Worm (Caenorhabditis elegans) whole organism, L4 larva: Measurements from ENCODE around the gene gpx-2.

Source experiments
- F10B5.3 ChIP-seq: sonication (generic microtip); optimal IDR thresholded peaks from 2 replicates; lab custom pipeline; 2016; ENCODE audit warnings: mild to moderate bottlenecking, missing genetic modification characterization, missing compliant biosample characterization
- F44E2.7 ChIP-seq: fragments of 200-800 bp; sonication (Bioruptor generic); IDR thresholded peaks from 2 replicates; pipeline ENCODE4 v2.1.2; 2022; ENCODE audit warnings: missing genetic modification characterization, missing compliant biosample characterization
- F49E8.2 ChIP-seq: sonication (generic microtip); optimal IDR thresholded peaks from 2 replicates; lab custom pipeline; 2016; ENCODE audit warnings: missing compliant biosample characterization, mild to moderate bottlenecking, missing genetic modification characterization, borderline replicate concordance
- Y48G9A.11 ChIP-seq: fragments of 200-800 bp; sonication (Bioruptor generic); IDR thresholded peaks from 2 replicates; pipeline ENCODE4 v1.3.6; 2022; ENCODE audit warnings: missing genetic modification reagents, missing genetic modification characterization, missing compliant biosample characterization
- aha-1 ChIP-seq: fragments of 150-350 bp; peaks from one replicate; lab custom pipeline; 2014; ENCODE audit warnings: missing biosample characterization, missing genetic modification characterization
- aly-2 ChIP-seq: sonication (generic microtip); optimal IDR thresholded peaks from 2 replicates; lab custom pipeline; 2018; ENCODE audit warnings: missing biosample characterization, missing genetic modification characterization
- ceh-44 ChIP-seq: fragments of 200-800 bp; sonication (Bioruptor generic); IDR thresholded peaks from 2 replicates; pipeline ENCODE4 v1.3.6; 2022; ENCODE audit warnings: missing genetic modification reagents, missing genetic modification characterization, missing compliant biosample characterization
- ctbp-1 ChIP-seq: fragments of 200-800 bp; sonication (Bioruptor generic); IDR thresholded peaks from 2 replicates; pipeline ENCODE4 v1.3.6; 2022; ENCODE audit warnings: missing genetic modification reagents, missing genetic modification characterization, missing compliant biosample characterization
- daf-19 ChIP-seq: fragments of 200-800 bp; sonication (Bioruptor generic); conservative IDR thresholded peaks from 2 replicates; pipeline ENCODE4 v1.3.6; 2022; ENCODE audit warnings: missing genetic modification characterization, missing compliant biosample characterization
- daf-8 ChIP-seq: fragments of 200-800 bp; sonication (Bioruptor generic); IDR thresholded peaks from 2 replicates; pipeline ENCODE4 v1.3.6; 2022; ENCODE audit warnings: missing genetic modification characterization, missing compliant biosample characterization
- dmd-8 ChIP-seq: fragments of 200-800 bp; sonication (Bioruptor generic); IDR thresholded peaks from 2 replicates; pipeline ENCODE4 v1.3.6; 2022; ENCODE audit warnings: missing genetic modification characterization, missing compliant biosample characterization
- fkh-10 ChIP-seq: fragments of 150-350 bp; optimal IDR thresholded peaks from 2 replicates; lab custom pipeline; 2014; ENCODE audit warnings: missing biosample characterization, missing genetic modification reagents, missing genetic modification characterization
- fos-1 ChIP-seq: fragments of 150-350 bp; optimal IDR thresholded peaks from 2 replicates; lab custom pipeline; 2014; ENCODE audit warnings: missing biosample characterization, missing genetic modification characterization
- hif-1 ChIP-seq, 2 experiments: sonication (generic microtip); optimal IDR thresholded peaks; 2 replicates each; lab custom pipeline; 2016 to 2017; ENCODE audit warnings: missing compliant biosample characterization in 2 of 2, missing genetic modification characterization in 2 of 2, missing genetic modification reagents in 2 of 2, missing genotype in 2 of 2, mild to moderate bottlenecking in 1 of 2
- hlh-11 ChIP-seq: fragments of 200-800 bp; sonication (Bioruptor generic); optimal IDR thresholded peaks from 2 replicates; lab custom pipeline; 2018; ENCODE audit warnings: mild to moderate bottlenecking, missing genetic modification characterization, missing compliant biosample characterization
- hlh-30 ChIP-seq: sonication (generic microtip); optimal IDR thresholded peaks from 2 replicates; lab custom pipeline; 2017; ENCODE audit warnings: antibody characterized with exemption, mild to moderate bottlenecking, missing genetic modification characterization, missing compliant biosample characterization; ENCODE audit not compliant: insufficient read depth
- hmg-1.1 ChIP-seq: fragments of 200-800 bp; sonication (Bioruptor generic); IDR thresholded peaks from 2 replicates; pipeline ENCODE4 v1.3.6; 2022; ENCODE audit warnings: missing genetic modification reagents, missing genetic modification characterization, missing compliant biosample characterization
- lin-13 ChIP-seq: fragments of 150-350 bp; optimal IDR thresholded peaks from 2 replicates; lab custom pipeline; 2014; ENCODE audit warnings: missing biosample characterization, missing genetic modification reagents, missing genetic modification characterization
- lsy-2 ChIP-seq, 2 experiments: fragments of 150-350 bp in 1 of 2; sonication (generic microtip) in 1 of 2; optimal IDR thresholded peaks; 2 replicates each; lab custom pipeline; 2014 to 2017; ENCODE audit warnings: missing biosample characterization in 2 of 2, missing genetic modification characterization in 2 of 2
- mdl-1 ChIP-seq, 2 experiments: fragments of 150-350 bp in 1 of 2; sonication (generic microtip) in 1 of 2; optimal IDR thresholded peaks; 2 replicates each; lab custom pipeline; 2014 to 2017; ENCODE audit warnings: missing biosample characterization in 2 of 2, missing genetic modification characterization in 2 of 2
- mep-1 ChIP-seq: fragments of 150-350 bp; sonication (generic microtip); optimal IDR thresholded peaks from 3 replicates; lab custom pipeline; 2014; ENCODE audit warnings: missing biosample characterization, missing genetic modification characterization
- mes-2 ChIP-seq: sonication (generic microtip); optimal IDR thresholded peaks from 2 replicates; lab custom pipeline; 2016; ENCODE audit warnings: missing genotype, mild to moderate bottlenecking, missing genetic modification characterization, missing compliant biosample characterization; ENCODE audit not compliant: poor library complexity, severe bottlenecking
- mxl-2 ChIP-seq: fragments of 200-800 bp; sonication (Bioruptor generic); conservative IDR thresholded peaks from 2 replicates; pipeline ENCODE4 v1.3.6; 2022; ENCODE audit warnings: missing genetic modification reagents, missing genetic modification characterization, missing compliant biosample characterization
- mxl-3 ChIP-seq: fragments of 200-800 bp; sonication (Bioruptor generic); optimal IDR thresholded peaks from 2 replicates; lab custom pipeline; 2018; ENCODE audit warnings: mild to moderate bottlenecking, missing genetic modification characterization, missing compliant biosample characterization
- nhr-28 ChIP-seq: fragments of 150-350 bp; optimal IDR thresholded peaks from 2 replicates; lab custom pipeline; 2014; ENCODE audit warnings: missing biosample characterization, missing genetic modification characterization
- nhr-48 ChIP-seq: sonication (generic microtip); optimal IDR thresholded peaks from 2 replicates; lab custom pipeline; 2016; ENCODE audit warnings: mild to moderate bottlenecking, missing genetic modification characterization, missing compliant biosample characterization
- nhr-6 ChIP-seq: fragments of 150-350 bp; optimal IDR thresholded peaks from 2 replicates; lab custom pipeline; 2014; ENCODE audit warnings: missing biosample characterization, missing genetic modification characterization
- sdz-12 ChIP-seq: fragments of 200-800 bp; sonication (Bioruptor generic); optimal IDR thresholded peaks from 2 replicates; lab custom pipeline; 2018; ENCODE audit warnings: mild to moderate bottlenecking, missing genetic modification characterization, missing compliant biosample characterization
- set-16 ChIP-seq: fragments of 200-800 bp; sonication (Bioruptor generic); IDR thresholded peaks from 2 replicates; pipeline ENCODE4 v1.3.6; 2022; ENCODE audit warnings: missing genetic modification reagents, missing genetic modification characterization, missing compliant biosample characterization
- skn-1 ChIP-seq: fragments of 150-350 bp; optimal IDR thresholded peaks from 2 replicates; lab custom pipeline; 2014; ENCODE audit warnings: missing biosample characterization, missing genetic modification characterization
- tag-97 ChIP-seq: fragments of 200-800 bp; sonication (Bioruptor generic); IDR thresholded peaks from 2 replicates; pipeline ENCODE4 v1.3.6; 2022; ENCODE audit warnings: missing genetic modification characterization, missing compliant biosample characterization
- tra-1 ChIP-seq: fragments of 200-800 bp; sonication (Bioruptor generic); IDR thresholded peaks from 2 replicates; pipeline ENCODE4 v1.3.6; 2022; ENCODE audit warnings: missing genetic modification reagents, missing genetic modification characterization, missing compliant biosample characterization
- unc-130 ChIP-seq: sonication (generic microtip); optimal IDR thresholded peaks from 2 replicates; lab custom pipeline; 2016; ENCODE audit warnings: missing genetic modification reagents, missing genetic modification characterization, missing compliant biosample characterization
- unc-62 ChIP-seq, 3 experiments: fragments of 150-350 bp in 1 of 3; sonication (generic microtip); optimal IDR thresholded peaks in 2 of 3; peaks in 1 of 3; 1 replicate in 1 of 3; 2 replicates in 2 of 3; lab custom pipeline; 2014 to 2017; ENCODE audit warnings: missing biosample characterization in 3 of 3, missing genetic modification characterization in 3 of 3, missing genetic modification reagents in 3 of 3, missing genotype in 1 of 3
- zfp-3 ChIP-seq: fragments of 200-800 bp; sonication (Bioruptor generic); conservative IDR thresholded peaks from 2 replicates; pipeline ENCODE4 v1.3.6; 2022; ENCODE audit warnings: missing genetic modification reagents, missing genetic modification characterization, missing compliant biosample characterization
- ztf-7 ChIP-seq: fragments of 150-350 bp; optimal IDR thresholded peaks from 2 replicates; lab custom pipeline; 2014; ENCODE audit warnings: missing biosample characterization, missing genetic modification characterization

The gpx-2 gene

DNA sequence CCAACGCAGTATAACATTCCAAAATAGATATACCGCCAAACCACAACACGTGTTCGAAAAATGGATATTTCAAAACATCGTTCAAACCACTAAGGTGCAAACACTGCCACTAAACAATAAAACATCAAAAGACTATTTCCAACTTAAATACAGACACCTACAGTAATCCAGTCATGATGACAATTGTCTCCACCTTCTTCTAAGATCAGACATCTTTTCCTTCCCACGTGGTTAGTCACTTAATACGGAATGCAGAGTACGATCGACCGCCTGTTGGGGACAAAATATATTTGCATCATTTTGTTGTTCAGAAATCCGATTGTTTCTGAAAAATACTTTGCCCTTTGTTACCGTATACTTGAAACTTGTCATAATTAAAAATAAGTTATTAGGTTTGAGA is 25.3 kb upstream of the gpx-2 start:
- TF ChIP-seq hlh-30 (tag; lab: Kevin White, UChicago) (peak; percentile 64), lsy-2 (tag; optimal IDR thresholded peaks at IDR 0.05; lab: Kevin White, UChicago) (peak in 1 of 2 experiments; percentile 72), hlh-11 (tag; lab: Kevin White, UChicago) (peak; percentile 22), mxl-2 (GFP tag; lab: Robert Waterston, UW) (no peak), unc-62 (GFP tag; optimal IDR thresholded peaks at IDR 0.05 in 1 of 2; lab: Kevin White, UChicago) (peak in 1 of 2 experiments; percentile 1), unc-62 (tag; optimal IDR thresholded peaks at IDR 0.05; lab: Kevin White, UChicago) (no peak), skn-1 (tag; lab: Kevin White, UChicago) (no peak), F10B5.3 (tag; lab: Kevin White, UChicago) (no peak), mdl-1 (tag; optimal IDR thresholded peaks at IDR 0.05; lab: Kevin White, UChicago) (peak in 1 of 2 experiments; percentile 11), mxl-3 (GFP tag; lab: Kevin White, UChicago) (peak; percentile 19)

DNA sequence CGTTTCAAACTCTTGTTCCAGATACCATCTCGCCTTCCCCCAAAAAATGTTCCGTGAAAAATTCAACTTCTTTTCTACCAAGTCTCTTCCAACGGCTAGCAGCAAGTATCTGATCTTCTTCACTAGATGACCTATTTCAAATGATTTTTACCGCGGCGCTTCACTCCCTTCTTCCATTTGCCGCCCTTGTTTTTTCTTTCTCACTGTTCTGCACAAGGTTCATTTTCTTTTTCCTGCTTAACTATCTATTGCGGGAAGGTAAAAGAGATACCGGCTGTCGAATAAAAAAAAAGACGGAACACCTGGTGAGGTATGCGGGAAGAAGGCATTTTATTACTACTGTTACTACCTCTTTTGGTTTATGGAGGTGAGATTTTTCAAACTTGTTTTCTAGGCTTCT is 23.6 kb upstream of the gpx-2 start, which contains the start of gene cdh-7:
Gene cdh-7 (plus strand): TSS at position 214 of the 400 bp plus-strand sequence.
- TF ChIP-seq dmd-8 (0 out of 2 replicates have a peak, but pooled peaks have one; percentile 40), lin-13 (GFP tag; lab: Kevin White, UChicago) (no peak), ctbp-1 (GFP tag; lab: Robert Waterston, UW) (no peak), hif-1 (tag; optimal IDR thresholded peaks at IDR 0.05; lab: Kevin White, UChicago) (no peak), tag-97 (no peak), fkh-10 (GFP tag; lab: Kevin White, UChicago) (no peak), aha-1 (tag; lab: Kevin White, UChicago) (peak; percentile 83), daf-8 (GFP tag; lab: Robert Waterston, UW) (no peak), aly-2 (no peak), F44E2.7 (no peak)

DNA sequence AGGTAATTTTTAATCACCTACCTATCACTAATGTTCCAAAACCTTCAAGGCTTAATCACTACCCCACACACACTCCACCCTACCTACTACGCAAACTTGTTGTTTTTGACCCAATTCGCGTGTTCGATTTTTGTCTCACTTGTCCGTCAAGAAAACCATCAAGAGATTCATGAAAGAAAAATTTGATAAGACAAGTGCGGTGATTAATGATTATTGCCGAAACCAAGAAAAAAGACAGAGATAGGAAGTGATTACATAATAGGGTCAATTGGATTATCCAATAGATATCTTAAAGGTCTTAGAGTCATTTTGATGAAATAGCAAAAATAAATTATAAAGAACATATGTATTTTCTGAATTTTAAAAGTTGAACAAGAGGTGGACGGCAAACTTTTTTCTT is 22.3 kb upstream of the gpx-2 start:
- TF ChIP-seq tra-1 (GFP tag; lab: Robert Waterston, UW) (no peak), nhr-28 (tag; lab: Kevin White, UChicago) (peak; percentile 49)

DNA sequence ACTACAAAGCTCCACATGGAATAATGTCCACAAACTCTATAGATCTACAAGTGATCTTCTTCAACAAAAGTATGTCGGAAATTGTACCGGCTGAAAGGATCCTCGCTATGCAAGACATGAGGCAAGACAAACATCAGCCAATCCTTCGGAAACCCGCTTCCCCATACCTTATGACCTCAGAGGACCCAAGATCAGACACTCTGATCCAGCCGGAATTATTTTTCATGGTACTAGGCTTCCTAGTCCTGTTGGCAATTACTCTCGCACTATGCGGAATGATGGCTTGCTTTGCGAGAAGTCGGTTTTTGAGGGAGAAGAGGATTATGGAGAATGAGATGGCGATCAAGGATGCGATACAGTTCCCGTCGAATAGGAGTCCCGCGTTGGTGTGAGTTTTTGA is 16.7 kb upstream of the gpx-2 start:
- TF ChIP-seq daf-19 (GFP tag; lab: Robert Waterston, UW) (no peak), unc-62 (GFP tag; optimal IDR thresholded peaks at IDR 0.05 in 1 of 2; lab: Kevin White, UChicago) (peak in 1 of 2 experiments; percentile 94), unc-62 (tag; optimal IDR thresholded peaks at IDR 0.05; lab: Kevin White, UChicago) (no peak)

DNA sequence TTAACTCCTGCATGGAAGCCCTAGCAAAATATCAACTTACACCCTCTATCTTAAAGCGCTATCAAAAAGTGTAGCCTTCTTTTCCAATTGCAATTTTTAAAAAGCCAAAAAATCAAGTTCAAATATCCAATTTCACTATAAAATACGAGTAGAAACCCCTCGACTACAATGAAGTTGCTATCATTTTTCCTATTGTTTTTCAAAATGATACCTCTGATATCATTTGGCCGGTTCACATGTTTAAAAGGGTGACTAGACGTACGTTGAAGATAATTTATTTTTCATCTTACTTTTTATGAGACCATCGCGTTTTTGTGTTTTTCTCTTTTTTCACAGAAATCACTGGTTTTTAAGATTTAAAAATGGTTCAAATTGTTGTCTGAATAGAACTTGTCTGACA is 15.1 kb upstream of the gpx-2 start, which contains the start of gene R05H10.1:
Gene R05H10.1 (plus strand): TSS at position 334 of the 400 bp plus-strand sequence.
- peak; percentile 91 for TF ChIP-seq nhr-28 (tag; lab: Kevin White, UChicago)
- peak in 1 of 2 experiments; percentile 0 for TF ChIP-seq mdl-1 (tag; optimal IDR thresholded peaks at IDR 0.05; lab: Kevin White, UChicago)
- no peak for TF ChIP-seq sdz-12 (GFP tag; lab: Kevin White, UChicago)

DNA sequence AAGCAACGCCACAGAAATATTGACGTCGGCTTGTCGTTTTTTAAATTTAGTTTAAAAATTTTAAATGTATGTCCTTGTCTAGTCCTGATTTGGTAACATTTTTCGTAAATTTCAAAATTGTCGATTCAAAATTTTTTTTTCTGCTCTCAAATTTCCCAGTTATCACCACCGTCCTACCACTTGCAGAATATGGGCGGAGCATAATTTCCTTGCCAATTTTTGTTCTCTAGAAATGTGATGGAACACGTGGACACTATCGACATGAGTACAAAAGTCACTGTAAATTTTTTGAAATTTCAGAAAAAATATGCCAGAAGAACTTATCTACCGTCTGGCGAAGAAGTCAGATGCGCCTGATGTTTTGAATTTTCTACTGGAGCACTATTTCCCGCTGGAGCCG is 11.3 kb upstream of the gpx-2 start, which contains the start of gene R05H10.7:
Gene R05H10.7 (plus strand): TSS at position 301 of the 400 bp plus-strand sequence.
- TF ChIP-seq Y48G9A.11 (no peak), nhr-6 (tag; lab: Kevin White, UChicago) (no peak), nhr-48 (tag; lab: Kevin White, UChicago) (no peak), set-16 (no peak), F49E8.2 (no peak), ctbp-1 (GFP tag; lab: Robert Waterston, UW) (no peak), mes-2 (tag; lab: Kevin White, UChicago) (no peak), ceh-44 (GFP tag; lab: Robert Waterston, UW) (no peak), skn-1 (tag; lab: Kevin White, UChicago) (no peak), hmg-1.1 (GFP tag; lab: Robert Waterston, UW) (no peak), zfp-3 (GFP tag; lab: Robert Waterston, UW) (no peak), mep-1 (tag; lab: Kevin White, UChicago) (no peak), tra-1 (GFP tag; lab: Robert Waterston, UW) (no peak), hlh-11 (tag; lab: Kevin White, UChicago) (no peak), tag-97 (no peak), ztf-7 (tag; lab: Kevin White, UChicago) (no peak), fos-1 (tag; lab: Kevin White, UChicago) (no peak), unc-130 (no peak)
